Worm (Caenorhabditis elegans): ENCODE data around the gene F59A6.12.

Gene F59A6.12

ce11 chrII:5032669-5033068 lies 20.8 kb upstream of the F59A6.12 start (continued):
- peak; percentile 79; the same call in 1 of the 2 replicates for TF ChIP-seq zfp-3 (GFP tag; conservative IDR thresholded peaks at IDR 0.05)
- peak; percentile 84 for TF ChIP-seq lin-38 (GFP tag; IDR thresholded peaks at IDR 0.05)
- peak in 1 of 2 experiments; percentile 75 for TF ChIP-seq daf-16 (GFP tag; optimal IDR thresholded peaks at IDR 0.05)
- TF ChIP-seq daf-16 (tag; optimal IDR thresholded peaks at IDR 0.05), result peak; percentile 70
- peak; percentile 29 to 70 for TF ChIP-seq lsy-2 (tag; optimal IDR thresholded peaks at IDR 0.05)
- peak in 1 of 2 experiments; percentile 25 for TF ChIP-seq mdl-1 (tag; optimal IDR thresholded peaks at IDR 0.05)
- peak; percentile 70 for TF ChIP-seq ceh-20 (GFP tag; IDR thresholded peaks at IDR 0.05)
- TF ChIP-seq daf-19 (GFP tag; conservative IDR thresholded peaks at IDR 0.05), result peak; percentile 75; the same call in 1 of the 2 replicates
- no peak for TF ChIP-seq ama-1 (optimal IDR thresholded peaks at IDR 0.05)
- peak; percentile 93 for TF ChIP-seq pha-4 (GFP tag; IDR thresholded peaks at IDR 0.05)
- TF ChIP-seq pha-4 (tag; optimal IDR thresholded peaks at IDR 0.05), result no peak
- peak; percentile 19 for TF ChIP-seq zfp-2 (tag; optimal IDR thresholded peaks at IDR 0.05)
- TF ChIP-seq Y105C5A.15 (GFP tag; IDR thresholded peaks at IDR 0.05), result peak; percentile 86; the same call in 1 of the 2 replicates
- TF ChIP-seq ZK337.2 (GFP tag; IDR thresholded peaks at IDR 0.05), result no peak
- TF ChIP-seq madf-5 (GFP tag; IDR thresholded peaks at IDR 0.05), result peak in 1 of 2 experiments; percentile 52; a peak in 1 of 4 replicates
- peak; percentile 48; the same call in 1 of the 2 replicates for TF ChIP-seq set-16 (GFP tag; IDR thresholded peaks at IDR 0.05)
- TF ChIP-seq nhr-76 (tag; optimal IDR thresholded peaks at IDR 0.05), result no peak
- TF ChIP-seq Y75B8A.6 (GFP tag; IDR thresholded peaks at IDR 0.05), result peak; percentile 81; the same call in 1 of the 2 replicates
- peak; percentile 60 for TF ChIP-seq lin-13 (GFP tag; optimal IDR thresholded peaks at IDR 0.05)
- peak; percentile 78 for TF ChIP-seq D1046.2 (GFP tag; IDR thresholded peaks at IDR 0.05)
- TF ChIP-seq ztf-7 (tag; optimal IDR thresholded peaks at IDR 0.05), result peak; percentile 65
- TF ChIP-seq gei-8 (GFP tag; optimal IDR thresholded peaks at IDR 0.05), result peak; percentile 68
- TF ChIP-seq tag-97 (GFP tag; IDR thresholded peaks at IDR 0.05), result no peak
- peak; percentile 84 for TF ChIP-seq T26A8.4 (GFP tag; IDR thresholded peaks at IDR 0.05)
- peak; percentile 46 for TF ChIP-seq rbr-2 (tag; optimal IDR thresholded peaks at IDR 0.05)
- no peak for TF ChIP-seq mdt-29 (GFP tag; IDR thresholded peaks at IDR 0.05)
- TF ChIP-seq jun-1 (tag; optimal IDR thresholded peaks at IDR 0.05), result peak; percentile 65
- TF ChIP-seq zip-11 (GFP tag; IDR thresholded peaks at IDR 0.05), result peak; percentile 69; the same call in 1 of the 2 replicates
- TF ChIP-seq nhr-42 (GFP tag; IDR thresholded peaks at IDR 0.05), result peak; percentile 87
- TF ChIP-seq spr-1 (tag; optimal IDR thresholded peaks at IDR 0.05), result peak; percentile 75
- no peak for TF ChIP-seq pqm-1 (tag; optimal IDR thresholded peaks at IDR 0.05)
- TF ChIP-seq F26F4.8 (GFP tag; conservative IDR thresholded peaks at IDR 0.05), result peak; percentile 72; the same call in 1 of the 2 replicates
- TF ChIP-seq ceh-28 (tag; optimal IDR thresholded peaks at IDR 0.05), result no peak
- TF ChIP-seq dmd-8 (GFP tag; IDR thresholded peaks at IDR 0.05), result peak; percentile 83
- peak; percentile 90 for TF ChIP-seq hmg-1.1 (GFP tag; IDR thresholded peaks at IDR 0.05)
- TF ChIP-seq nhr-48 (tag; optimal IDR thresholded peaks at IDR 0.05), result peak; percentile 45
- TF ChIP-seq madf-9 (GFP tag; conservative IDR thresholded peaks at IDR 0.05), result peak; percentile 74
- peak; percentile 60 for TF ChIP-seq nhr-6 (tag; optimal IDR thresholded peaks at IDR 0.05)
- TF ChIP-seq duxl-1 (tag; optimal IDR thresholded peaks at IDR 0.05; ENCODE audit: poor library complexity), result peak; percentile 78
- 0 out of 2 replicates have a peak, but pooled peaks have one; percentile 21 for TF ChIP-seq daf-8 (GFP tag; IDR thresholded peaks at IDR 0.05)
- TF ChIP-seq ZK546.5 (tag; optimal IDR thresholded peaks at IDR 0.05), result no peak
- peak; percentile 16 for TF ChIP-seq T20F7.1 (GFP tag; optimal IDR thresholded peaks at IDR 0.05)
- TF ChIP-seq mxl-2 (GFP tag; conservative IDR thresholded peaks at IDR 0.05), result 0 out of 2 replicates have a peak, but pooled peaks have one; percentile 31
- TF ChIP-seq ceh-44 (GFP tag; IDR thresholded peaks at IDR 0.05), result peak; percentile 59; the same call in 1 of the 2 replicates
- TF ChIP-seq zag-1 (tag; optimal IDR thresholded peaks at IDR 0.05), result no peak
- TF ChIP-seq egl-27 (tag; optimal IDR thresholded peaks at IDR 0.05), result no peak
- no peak for TF ChIP-seq ceh-82 (tag; optimal IDR thresholded peaks at IDR 0.05)
- 0 out of 2 replicates have a peak, but pooled peaks have one; percentile 50 for TF ChIP-seq F44E2.7 (GFP tag; IDR thresholded peaks at IDR 0.05)
- peak; percentile 31 for TF ChIP-seq spr-3 (GFP tag; optimal IDR thresholded peaks at IDR 0.05)
- no peak for TF ChIP-seq aly-2 (tag; optimal IDR thresholded peaks at IDR 0.05)
- no peak for TF ChIP-seq attf-4 (tag; optimal IDR thresholded peaks at IDR 0.05)
- peak; percentile 86 for TF ChIP-seq vab-7 (GFP tag; IDR thresholded peaks at IDR 0.05)
